Worm (Caenorhabditis elegans) whole organism, L3 larva: ENCODE results near the gene gcy-15.

Experiments used
- R02D3.7 ChIP-seq: fragments of 150-350 bp; optimal IDR thresholded peaks from 2 replicates; lab custom pipeline; 2014; ENCODE audit warnings: missing biosample characterization, missing genetic modification characterization
- ZK546.5 ChIP-seq: sonication (generic microtip); optimal IDR thresholded peaks from 2 replicates; lab custom pipeline; 2017; ENCODE audit warnings: missing biosample characterization, missing genetic modification characterization
- aly-2 ChIP-seq: fragments of 150-350 bp; optimal IDR thresholded peaks from 2 replicates; lab custom pipeline; 2014; ENCODE audit warnings: missing biosample characterization, missing genetic modification characterization
- ama-1 ChIP-seq: fragments of 150-350 bp; optimal IDR thresholded peaks from 2 replicates; lab custom pipeline; 2018
- ceh-16 ChIP-seq: sonication (generic microtip); optimal IDR thresholded peaks from 2 replicates; lab custom pipeline; 2017; ENCODE audit warnings: missing biosample characterization, missing genetic modification characterization
- ceh-28 ChIP-seq: fragments of 150-350 bp; optimal IDR thresholded peaks from 2 replicates; lab custom pipeline; 2014; ENCODE audit warnings: missing biosample characterization, missing genetic modification reagents, missing genetic modification characterization
- ceh-82 ChIP-seq: fragments of 150-350 bp; optimal IDR thresholded peaks from 2 replicates; lab custom pipeline; 2014; ENCODE audit warnings: missing biosample characterization, missing genetic modification characterization
- ceh-9 ChIP-seq: sonication (generic microtip); optimal IDR thresholded peaks from 2 replicates; lab custom pipeline; 2018; ENCODE audit warnings: missing biosample characterization, missing genetic modification characterization
- daf-12 ChIP-seq: fragments of 150-350 bp; optimal IDR thresholded peaks from 2 replicates; lab custom pipeline; 2014; ENCODE audit warnings: missing biosample characterization, missing genetic modification reagents, missing genetic modification characterization
- egl-27 ChIP-seq: sonication (generic microtip); optimal IDR thresholded peaks from 4 replicates; lab custom pipeline; 2017; ENCODE audit warnings: missing biosample characterization, missing genetic modification reagents, missing genetic modification characterization
- egl-5 ChIP-seq: fragments of 150-350 bp; optimal IDR thresholded peaks from 2 replicates; lab custom pipeline; 2017; ENCODE audit warnings: missing biosample characterization, missing genetic modification reagents, missing genetic modification characterization, inconsistent platforms
- elt-1 ChIP-seq: fragments of 150-350 bp; optimal IDR thresholded peaks from 2 replicates; lab custom pipeline; 2014; ENCODE audit warnings: missing biosample characterization, missing genetic modification characterization
- elt-2 ChIP-seq: sonication (generic microtip); optimal IDR thresholded peaks from 2 replicates; lab custom pipeline; 2016; ENCODE audit warnings: missing genetic modification reagents, mild to moderate bottlenecking, missing genetic modification characterization, missing compliant biosample characterization
- eor-1 ChIP-seq, 2 experiments: fragments of 150-350 bp; optimal IDR thresholded peaks; 2 replicates each; lab custom pipeline; 2014 to 2018; ENCODE audit warnings: missing biosample characterization in 2 of 2, missing genetic modification characterization in 2 of 2
- fkh-10 ChIP-seq: sonication (generic microtip); optimal IDR thresholded peaks from 2 replicates; lab custom pipeline; 2017; ENCODE audit warnings: missing biosample characterization, missing genetic modification reagents, missing genetic modification characterization
- hmg-11 ChIP-seq: sonication (generic microtip); optimal IDR thresholded peaks from 2 replicates; lab custom pipeline; 2016; ENCODE audit warnings: missing genetic modification characterization, missing compliant biosample characterization
- jun-1 ChIP-seq: fragments of 150-350 bp; optimal IDR thresholded peaks from 2 replicates; lab custom pipeline; 2014; ENCODE audit warnings: missing biosample characterization, missing genetic modification reagents, missing genetic modification characterization
- lin-39 ChIP-seq: fragments of 150-350 bp; optimal IDR thresholded peaks from 2 replicates; lab custom pipeline; 2018; ENCODE audit warnings: missing biosample characterization, missing genetic modification reagents, missing genetic modification characterization
- lsy-12 ChIP-seq: sonication (generic microtip); optimal IDR thresholded peaks from 2 replicates; lab custom pipeline; 2016; ENCODE audit warnings: mild to moderate bottlenecking, missing genetic modification characterization, missing compliant biosample characterization
- mdl-1 ChIP-seq: fragments of 150-350 bp; optimal IDR thresholded peaks from 2 replicates; lab custom pipeline; 2014; ENCODE audit warnings: missing biosample characterization, missing genetic modification characterization
- nfya-1 ChIP-seq: sonication (generic microtip); optimal IDR thresholded peaks from 2 replicates; lab custom pipeline; 2017; ENCODE audit warnings: missing genetic modification characterization, mild to moderate bottlenecking, missing compliant biosample characterization, antibody characterized with exemption, moderate library complexity; ENCODE audit not compliant: insufficient read depth
- nhr-12 ChIP-seq: fragments of 150-350 bp; optimal IDR thresholded peaks from 2 replicates; lab custom pipeline; 2014; ENCODE audit warnings: missing biosample characterization, missing genetic modification characterization
- nhr-23 ChIP-seq: fragments of 150-350 bp; optimal IDR thresholded peaks from 2 replicates; lab custom pipeline; 2014; ENCODE audit warnings: missing biosample characterization, missing genetic modification reagents, missing genetic modification characterization
- nhr-237 ChIP-seq: fragments of 150-350 bp; optimal IDR thresholded peaks from 2 replicates; lab custom pipeline; 2014; ENCODE audit warnings: missing biosample characterization, missing genetic modification characterization
- nhr-25 ChIP-seq: sonication (generic microtip); optimal IDR thresholded peaks from 2 replicates; lab custom pipeline; 2017; ENCODE audit warnings: missing biosample characterization, missing genetic modification characterization
- nhr-43 ChIP-seq: sonication (generic microtip); optimal IDR thresholded peaks from 2 replicates; lab custom pipeline; 2016; ENCODE audit warnings: mild to moderate bottlenecking, missing genetic modification characterization, missing compliant biosample characterization; ENCODE audit not compliant: poor library complexity, severe bottlenecking
- nhr-67 ChIP-seq: fragments of 150-350 bp; optimal IDR thresholded peaks from 2 replicates; lab custom pipeline; 2014; ENCODE audit warnings: missing biosample characterization, missing genetic modification characterization
- nhr-76 ChIP-seq: fragments of 150-350 bp; sonication (generic microtip); optimal IDR thresholded peaks from 5 replicates; lab custom pipeline; 2014; ENCODE audit warnings: missing biosample characterization, missing genetic modification characterization
- nhr-77 ChIP-seq: fragments of 150-350 bp; optimal IDR thresholded peaks from 2 replicates; lab custom pipeline; 2014; ENCODE audit warnings: missing biosample characterization, missing genetic modification characterization
- pha-4 ChIP-seq: fragments of 150-350 bp; optimal IDR thresholded peaks from 2 replicates; lab custom pipeline; 2014; ENCODE audit warnings: missing biosample characterization, missing genetic modification reagents, missing genetic modification characterization
- pqm-1 ChIP-seq: fragments of 150-350 bp; optimal IDR thresholded peaks from 2 replicates; lab custom pipeline; 2017; ENCODE audit warnings: missing biosample characterization, missing genetic modification characterization, inconsistent platforms
- sea-2 ChIP-seq: fragments of 150-350 bp; sonication (generic microtip); optimal IDR thresholded peaks from 4 replicates; lab custom pipeline; 2014; ENCODE audit warnings: missing biosample characterization, missing genetic modification reagents, missing genetic modification characterization
- skn-1 ChIP-seq: fragments of 150-350 bp; optimal IDR thresholded peaks from 2 replicates; lab custom pipeline; 2014; ENCODE audit warnings: missing biosample characterization, missing genetic modification characterization
- snpc-4 ChIP-seq: fragments of 150-350 bp; optimal IDR thresholded peaks from 2 replicates; lab custom pipeline; 2014; ENCODE audit warnings: missing biosample characterization, missing genetic modification characterization
- tbx-2 ChIP-seq: sonication (generic microtip); optimal IDR thresholded peaks from 2 replicates; lab custom pipeline; 2016; ENCODE audit warnings: mild to moderate bottlenecking, missing genetic modification characterization, missing compliant biosample characterization
- unc-39 ChIP-seq: sonication (generic microtip); optimal IDR thresholded peaks from 4 replicates; lab custom pipeline; 2017; ENCODE audit warnings: missing biosample characterization, missing genetic modification characterization
- ztf-4 ChIP-seq: fragments of 150-350 bp; optimal IDR thresholded peaks from 2 replicates; lab custom pipeline; 2014; ENCODE audit warnings: missing biosample characterization, missing genetic modification characterization

Gene gcy-15

ce11 chrII:3209251-3209650 is 12.4 kb upstream of the gcy-15 start, which contains the start of gene ZC239.6:
TSS of gene ZC239.6 (plus strand) at chrII:3209631.
- TF ChIP-seq snpc-4 (tag; lab: Kevin White, UChicago) (peak; percentile 33), ceh-9 (tag; lab: Kevin White, UChicago) (no peak), nhr-67 (tag; lab: Kevin White, UChicago) (no peak), unc-39 (tag; lab: Kevin White, UChicago) (no peak), pha-4 (peak; percentile 66), ceh-82 (tag; lab: Kevin White, UChicago) (no peak), lin-39 (tag; lab: Kevin White, UChicago) (no peak), daf-12 (no peak), nhr-23 (tag; lab: Kevin White, UChicago) (peak; percentile 3), ztf-4 (tag; lab: Kevin White, UChicago) (no peak), fkh-10 (no peak), nfya-1 (tag; lab: Kevin White, UChicago) (peak; percentile 55), elt-1 (tag; lab: Kevin White, UChicago) (no peak), pqm-1 (tag; lab: Kevin White, UChicago) (no peak), nhr-76 (tag; lab: Kevin White, UChicago) (no peak), sea-2 (GFP tag; lab: Kevin White, UChicago) (no peak), lsy-12 (tag; lab: Kevin White, UChicago) (no peak), nhr-77 (tag; lab: Kevin White, UChicago) (no peak), skn-1 (tag; lab: Kevin White, UChicago) (no peak), hmg-11 (tag; lab: Kevin White, UChicago) (peak; percentile 30), ceh-28 (tag; lab: Kevin White, UChicago) (no peak), tbx-2 (tag; lab: Kevin White, UChicago) (no peak), nhr-237 (tag; lab: Kevin White, UChicago) (no peak)

ce11 chrII:3208679-3209078 is 11.8 kb upstream of the gcy-15 start, which contains the start of gene sdz-35:
TSS of gene sdz-35 (minus strand) at chrII:3208779.
- no peak for TF ChIP-seq nhr-43 (tag; lab: Kevin White, UChicago)
- TF ChIP-seq snpc-4 (tag; lab: Kevin White, UChicago) = no peak
- TF ChIP-seq ceh-16 (tag; lab: Kevin White, UChicago) = no peak
- no peak for TF ChIP-seq pha-4
- no peak for TF ChIP-seq mdl-1
- no peak for TF ChIP-seq jun-1
- no peak for TF ChIP-seq lin-39 (tag; lab: Kevin White, UChicago)
- TF ChIP-seq egl-27 (tag; lab: Kevin White, UChicago) = no peak
- TF ChIP-seq nhr-77 (tag; lab: Kevin White, UChicago) = no peak
- no peak for TF ChIP-seq ceh-28 (tag; lab: Kevin White, UChicago)
- no peak for TF ChIP-seq pqm-1 (tag; lab: Kevin White, UChicago)
- no peak for TF ChIP-seq ama-1
- no peak for TF ChIP-seq eor-1 (tag; optimal IDR thresholded peaks at IDR 0.05; lab: Kevin White, UChicago)

DNA sequence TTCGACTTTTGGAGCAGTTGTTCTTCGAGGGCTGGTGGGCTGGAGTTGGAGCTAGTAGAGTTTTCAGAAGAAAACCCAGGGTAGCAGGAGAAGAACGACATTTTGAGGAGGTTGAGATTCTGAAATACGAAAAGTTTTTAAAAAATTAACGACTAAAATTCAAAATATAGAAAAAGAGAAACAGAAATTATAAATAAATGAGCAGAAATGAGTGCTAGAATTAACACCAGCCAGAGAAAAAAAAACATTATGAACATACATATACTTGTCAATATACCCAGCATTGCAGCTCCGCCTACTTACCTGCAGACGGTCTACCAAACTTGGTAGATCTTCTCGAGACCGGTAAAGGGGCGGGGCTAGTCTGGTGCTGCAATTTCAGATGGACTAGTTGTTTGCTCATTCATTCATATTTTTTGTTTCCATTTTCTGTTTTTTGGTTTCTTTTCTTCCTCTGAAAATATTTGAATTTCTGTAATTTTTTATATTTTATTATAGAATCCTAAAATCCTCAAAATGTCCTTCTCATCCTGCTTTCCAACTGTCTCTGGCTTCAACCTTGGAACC is 9.6 kb upstream of the gcy-15 start, which contains the start of the genes ZC239.20 and ZC239.21:
ZC239.20 (minus strand) TSS at position 101 of the 567 bp plus-strand sequence.
ZC239.21 (plus strand) TSS at position 517 of the 567 bp plus-strand sequence.
- TF ChIP-seq lin-39 (tag; lab: Kevin White, UChicago) (no peak), hmg-11 (tag; lab: Kevin White, UChicago) (no peak), ZK546.5 (tag; lab: Kevin White, UChicago) (no peak), egl-27 (tag; lab: Kevin White, UChicago) (no peak), lsy-12 (tag; lab: Kevin White, UChicago) (no peak), fkh-10 (no peak), egl-5 (tag; lab: Kevin White, UChicago) (no peak), ama-1 (no peak), skn-1 (tag; lab: Kevin White, UChicago) (no peak), nhr-25 (tag; lab: Kevin White, UChicago) (no peak), pha-4 (no peak), aly-2 (tag; lab: Kevin White, UChicago) (no peak), mdl-1 (no peak), nhr-12 (tag; lab: Kevin White, UChicago) (no peak), nhr-76 (tag; lab: Kevin White, UChicago) (no peak), nfya-1 (tag; lab: Kevin White, UChicago) (no peak), elt-2 (no peak), ceh-28 (tag; lab: Kevin White, UChicago) (no peak), R02D3.7 (tag; lab: Kevin White, UChicago) (no peak), ceh-82 (tag; lab: Kevin White, UChicago) (no peak)
